Fruit fly (Drosophila melanogaster) whole organism, embryonic: ENCODE data around the gene CG18557.

Source experiments
- CG11247 ChIP-seq: fragments of 200-800 bp; sonication (Bioruptor generic); IDR thresholded peaks from 2 replicates; pipeline ENCODE4 v1.3.6; 2022; ENCODE audit warnings: missing biosample characterization, missing genetic modification characterization
- CG11723 ChIP-seq: fragments of 200-800 bp; sonication (Bioruptor generic); optimal IDR thresholded peaks from 2 replicates; lab custom pipeline; 2017; ENCODE audit warnings: missing biosample characterization, mild to moderate bottlenecking, missing genetic modification characterization
- CG12391 ChIP-seq: fragments of 200-800 bp; sonication (Bioruptor generic); optimal IDR thresholded peaks from 3 replicates; lab custom pipeline; 2018; ENCODE audit warnings: missing biosample characterization, mild to moderate bottlenecking, missing genetic modification characterization, moderate library complexity
- CG13287 ChIP-seq: fragments of 200-800 bp; sonication (Bioruptor generic); IDR thresholded peaks from 2 replicates; pipeline ENCODE4 v1.3.6; 2022; ENCODE audit warnings: missing biosample characterization, missing genetic modification characterization; ENCODE audit not compliant: partially characterized antibody
- CG14050 ChIP-seq: fragments of 200-800 bp; sonication (Bioruptor generic); IDR thresholded peaks from 3 replicates; pipeline ENCODE4 v1.3.6; 2022; ENCODE audit warnings: missing biosample characterization, missing genetic modification characterization
- CG14710 ChIP-seq: fragments of 200-800 bp; sonication (Bioruptor generic); optimal IDR thresholded peaks from 3 replicates; lab custom pipeline; 2019; ENCODE audit warnings: missing biosample characterization, mild to moderate bottlenecking, missing genetic modification characterization, moderate library complexity
- CG14860 ChIP-seq: fragments of 200-800 bp; sonication (Bioruptor generic); IDR thresholded peaks from 3 replicates; pipeline ENCODE4 v1.3.6; 2022; ENCODE audit warnings: missing biosample characterization, missing genetic modification characterization; ENCODE audit not compliant: partially characterized antibody
- CG15073 ChIP-seq: fragments of 200-800 bp; sonication (Bioruptor generic); optimal IDR thresholded peaks from 2 replicates; lab custom pipeline; 2016; ENCODE audit warnings: missing biosample characterization, missing genetic modification characterization
- CG15269 ChIP-seq: fragments of 200-800 bp; sonication (Bioruptor generic); optimal IDR thresholded peaks from 2 replicates; lab custom pipeline; 2018; ENCODE audit warnings: missing biosample characterization, mild to moderate bottlenecking, missing genetic modification characterization, moderate library complexity
- CG17385 ChIP-seq: fragments of 200-800 bp; sonication (Bioruptor generic); optimal IDR thresholded peaks from 3 replicates; lab custom pipeline; 2018; ENCODE audit warnings: missing biosample characterization, mild to moderate bottlenecking, missing genetic modification characterization
- CG1792 ChIP-seq: fragments of 200-800 bp; sonication (Bioruptor generic); optimal IDR thresholded peaks from 2 replicates; lab custom pipeline; 2016; ENCODE audit warnings: missing biosample characterization, missing genetic modification characterization
- CG30020 ChIP-seq: fragments of 200-800 bp; optimal IDR thresholded peaks from 2 replicates; lab custom pipeline; 2019; ENCODE audit warnings: missing biosample characterization, mild to moderate bottlenecking, missing genetic modification characterization, moderate library complexity
- CG3163 ChIP-seq: fragments of 200-800 bp; sonication (Bioruptor generic); optimal IDR thresholded peaks from 3 replicates; lab custom pipeline; 2016; ENCODE audit warnings: missing biosample characterization, missing genetic modification characterization
- CG3995 ChIP-seq: fragments of 200-800 bp; sonication (Bioruptor generic); optimal IDR thresholded peaks from 3 replicates; lab custom pipeline; 2016; ENCODE audit warnings: missing biosample characterization, missing genetic modification characterization
- CG4707 ChIP-seq: fragments of 200-800 bp; sonication (Bioruptor generic); optimal IDR thresholded peaks from 2 replicates; lab custom pipeline; 2018; ENCODE audit warnings: missing biosample characterization, mild to moderate bottlenecking, missing genetic modification characterization, moderate library complexity
- CG5245 ChIP-seq: fragments of 200-800 bp; sonication (Bioruptor generic); optimal IDR thresholded peaks from 3 replicates; lab custom pipeline; 2016; ENCODE audit warnings: missing biosample characterization, missing genetic modification characterization
- CG6791 ChIP-seq: fragments of 200-800 bp; sonication (Bioruptor generic); IDR thresholded peaks from 3 replicates; pipeline ENCODE4 v1.3.6; 2022; ENCODE audit warnings: missing biosample characterization, missing genetic modification characterization; ENCODE audit not compliant: partially characterized antibody
- CG8089 ChIP-seq: fragments of 200-800 bp; sonication (Bioruptor generic); optimal IDR thresholded peaks from 3 replicates; lab custom pipeline; 2016; ENCODE audit warnings: missing biosample characterization, missing genetic modification characterization
- CG8388 ChIP-seq: fragments of 200-800 bp; sonication (Bioruptor generic); optimal IDR thresholded peaks from 2 replicates; lab custom pipeline; 2019; ENCODE audit warnings: missing biosample characterization, mild to moderate bottlenecking, missing genetic modification characterization, moderate library complexity
- CG9817 ChIP-seq: fragments of 200-800 bp; sonication (Bioruptor generic); optimal IDR thresholded peaks from 2 replicates; lab custom pipeline; 2018; ENCODE audit warnings: missing biosample characterization, mild to moderate bottlenecking, missing genetic modification characterization, moderate library complexity
- CTCF ChIP-seq: fragments of 200-800 bp; sonication (Bioruptor generic); optimal IDR thresholded peaks from 2 replicates; lab custom pipeline; 2017; ENCODE audit warnings: missing biosample characterization, mild to moderate bottlenecking, missing genetic modification characterization, moderate library complexity
- CkIIα-i1 ChIP-seq: fragments of 200-800 bp; sonication (Bioruptor generic); IDR thresholded peaks from 2 replicates; pipeline ENCODE4 v1.3.6; 2022; ENCODE audit warnings: missing biosample characterization, missing genetic modification characterization
- CoRest ChIP-seq: fragments of 200-800 bp; sonication (Bioruptor generic); optimal IDR thresholded peaks from 3 replicates; lab custom pipeline; 2018; ENCODE audit warnings: missing biosample characterization, mild to moderate bottlenecking, missing genetic modification characterization, moderate library complexity
- D19B ChIP-seq: fragments of 200-800 bp; sonication (Bioruptor generic); optimal IDR thresholded peaks from 2 replicates; lab custom pipeline; 2017; ENCODE audit warnings: missing biosample characterization, mild to moderate bottlenecking, missing genetic modification characterization
- HLH3B ChIP-seq: fragments of 200-800 bp; sonication (Bioruptor generic); IDR thresholded peaks from 2 replicates; pipeline ENCODE4 v1.3.6; 2022; ENCODE audit warnings: missing biosample characterization, missing genetic modification characterization
- HLH54F ChIP-seq: fragments of 200-800 bp; sonication (Bioruptor generic); optimal IDR thresholded peaks from 3 replicates; lab custom pipeline; 2016; ENCODE audit warnings: missing biosample characterization, missing genetic modification characterization
- Lim3 ChIP-seq: fragments of 200-800 bp; sonication (Bioruptor generic); IDR thresholded peaks from 2 replicates; pipeline ENCODE4 v1.3.6; 2022; ENCODE audit warnings: missing biosample characterization, missing genetic modification characterization
- Mrtf ChIP-seq: fragments of 200-800 bp; sonication (Bioruptor generic); IDR thresholded peaks from 3 replicates; pipeline ENCODE4 v1.3.6; 2022; ENCODE audit warnings: missing biosample characterization, missing genetic modification characterization
- Optix ChIP-seq: fragments of 200-800 bp; sonication (Bioruptor generic); IDR thresholded peaks from 3 replicates; pipeline ENCODE4 v1.3.6; 2022; ENCODE audit warnings: missing biosample characterization, missing genetic modification characterization
- PHDP ChIP-seq: fragments of 200-800 bp; sonication (Bioruptor generic); optimal IDR thresholded peaks from 3 replicates; lab custom pipeline; 2018; ENCODE audit warnings: missing biosample characterization, mild to moderate bottlenecking, missing genetic modification characterization, moderate library complexity
- Sox100B ChIP-seq: fragments of 200-800 bp; sonication (Bioruptor generic); optimal IDR thresholded peaks from 3 replicates; lab custom pipeline; 2018; ENCODE audit warnings: missing biosample characterization, mild to moderate bottlenecking, missing genetic modification characterization
- abd-A ChIP-seq: fragments of 200-800 bp; sonication (Bioruptor generic); optimal IDR thresholded peaks from 3 replicates; lab custom pipeline; 2019; ENCODE audit warnings: missing biosample characterization, mild to moderate bottlenecking, missing genetic modification characterization, moderate library complexity
- aop ChIP-seq: fragments of 200-800 bp; sonication (Bioruptor generic); IDR thresholded peaks from 2 replicates; pipeline ENCODE4 v1.3.6; 2022; ENCODE audit warnings: missing biosample characterization, missing genetic modification characterization
- cg ChIP-seq: fragments of 200-800 bp; sonication (Bioruptor generic); optimal IDR thresholded peaks from 3 replicates; lab custom pipeline; 2019; ENCODE audit warnings: missing biosample characterization, mild to moderate bottlenecking, missing genetic modification characterization, moderate library complexity
- chn ChIP-seq: fragments of 200-800 bp; sonication (Bioruptor generic); optimal IDR thresholded peaks from 2 replicates; lab custom pipeline; 2016; ENCODE audit warnings: missing biosample characterization, missing genetic modification characterization
- danr ChIP-seq: fragments of 200-800 bp; sonication (Bioruptor generic); IDR thresholded peaks from 2 replicates; pipeline ENCODE4 v1.3.6; 2022; ENCODE audit warnings: missing biosample characterization, missing genetic modification characterization
- dysf ChIP-seq: fragments of 200-800 bp; sonication (Bioruptor generic); IDR thresholded peaks from 3 replicates; pipeline ENCODE4 v1.3.6; 2022; ENCODE audit warnings: missing biosample characterization, missing genetic modification characterization
- eve ChIP-seq, 2 experiments: fragments of >200 bp; optimal IDR thresholded peaks; 2 replicates each; lab custom pipeline; 2017; ENCODE audit warnings: missing biosample characterization in 2 of 2, missing genetic modification characterization in 2 of 2
- fru ChIP-seq: fragments of >200 bp; optimal IDR thresholded peaks from 2 replicates; lab custom pipeline; 2017
- fu2 ChIP-seq: fragments of 200-800 bp; sonication (Bioruptor generic); optimal IDR thresholded peaks from 2 replicates; lab custom pipeline; 2016; ENCODE audit warnings: missing biosample characterization, missing genetic modification characterization
- grau ChIP-seq: fragments of 200-800 bp; optimal IDR thresholded peaks from 3 replicates; lab custom pipeline; 2019; ENCODE audit warnings: missing biosample characterization, mild to moderate bottlenecking, missing genetic modification characterization, moderate library complexity
- hth ChIP-seq: fragments of >200 bp; optimal IDR thresholded peaks from 2 replicates; lab custom pipeline; 2017; ENCODE audit warnings: inconsistent platforms
- lilli ChIP-seq: fragments of 200-800 bp; sonication (Bioruptor generic); optimal IDR thresholded peaks from 3 replicates; lab custom pipeline; 2016; ENCODE audit warnings: missing biosample characterization, missing genetic modification characterization
- maf-S ChIP-seq: fragments of 200-800 bp; sonication (Bioruptor generic); optimal IDR thresholded peaks from 2 replicates; lab custom pipeline; 2016; ENCODE audit warnings: missing biosample characterization, missing genetic modification characterization
- pb ChIP-seq: fragments of 200-800 bp; sonication (Bioruptor generic); optimal IDR thresholded peaks from 3 replicates; lab custom pipeline; 2016; ENCODE audit warnings: missing biosample characterization, missing genetic modification characterization
- shn ChIP-seq: fragments of 200-800 bp; sonication (Bioruptor generic); optimal IDR thresholded peaks from 3 replicates; lab custom pipeline; 2016; ENCODE audit warnings: missing biosample characterization, missing genetic modification characterization
- sqz ChIP-seq: fragments of 200-800 bp; sonication (Bioruptor generic); optimal IDR thresholded peaks from 3 replicates; lab custom pipeline; 2018; ENCODE audit warnings: missing biosample characterization, mild to moderate bottlenecking, missing genetic modification characterization
- sug ChIP-seq: fragments of 200-800 bp; optimal IDR thresholded peaks from 2 replicates; lab custom pipeline; 2019; ENCODE audit warnings: missing biosample characterization, mild to moderate bottlenecking, missing genetic modification characterization, moderate library complexity
- tin ChIP-seq: fragments of 200-800 bp; sonication (Bioruptor generic); optimal IDR thresholded peaks from 3 replicates; lab custom pipeline; 2016; ENCODE audit warnings: missing biosample characterization, missing genetic modification characterization
- tio ChIP-seq: fragments of 200-800 bp; sonication (Bioruptor generic); optimal IDR thresholded peaks from 2 replicates; lab custom pipeline; 2017; ENCODE audit warnings: missing biosample characterization, missing genetic modification characterization, inconsistent platforms
- tna ChIP-seq: fragments of 200-800 bp; sonication (Bioruptor generic); IDR thresholded peaks from 2 replicates; pipeline ENCODE4 v1.3.6; 2022; ENCODE audit warnings: missing biosample characterization, missing genetic modification characterization; ENCODE audit not compliant: partially characterized antibody
- zen ChIP-seq: fragments of 200-800 bp; sonication (Bioruptor generic); optimal IDR thresholded peaks from 3 replicates; lab custom pipeline; 2018; ENCODE audit warnings: missing biosample characterization, mild to moderate bottlenecking, missing genetic modification characterization, moderate library complexity

Gene CG18557

DNA sequence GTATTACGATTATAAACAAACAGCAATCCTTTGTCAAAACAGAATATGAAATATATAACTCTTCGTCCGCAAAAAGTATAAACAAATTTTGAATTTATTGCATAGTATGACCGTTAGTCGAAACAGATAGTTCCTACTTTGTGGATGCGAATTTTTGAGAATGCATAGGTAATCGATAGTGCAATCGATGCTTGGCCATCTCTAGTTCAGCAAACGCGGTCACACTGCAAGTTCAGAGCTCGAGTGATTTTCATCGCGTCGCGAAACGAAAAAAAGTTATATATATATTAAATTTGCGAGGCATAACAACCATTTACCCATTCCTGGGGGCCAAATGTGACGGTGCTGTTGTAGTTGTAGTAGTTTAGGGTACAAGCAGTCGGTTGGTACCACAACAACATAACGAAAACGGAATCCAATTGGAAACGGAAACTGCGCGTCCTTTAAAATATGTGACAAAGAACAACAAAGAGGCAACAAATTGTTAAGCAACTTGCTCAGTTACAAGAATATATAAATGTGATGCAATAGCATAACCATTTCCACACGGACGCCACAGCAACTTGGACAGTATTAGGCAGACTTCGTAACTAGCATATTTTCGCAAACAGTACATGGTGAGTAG is 11.5 kb upstream of the CG18557 start, which contains the start of gene CG2991 (continued):
- TF ChIP-seq tna (no peak; the same call in none of the 2 replicates), CG9817 (tag; lab: Kevin White, UChicago) (peak; percentile 8), shn (GFP tag; lab: Kevin White, UChicago) (no peak), CG12391 (tag; lab: Kevin White, UChicago) (peak; percentile 40), CG8388 (no peak), lilli (peak; percentile 49), zen (peak; percentile 19), CG1792 (GFP tag; lab: Kevin White, UChicago) (no peak), CkIIα-i1 (GFP tag; lab: Robert Waterston, UW) (no peak), CG15269 (peak; percentile 11), sug (tag; lab: Kevin White, UChicago) (peak; percentile 63), Lim3 (GFP tag; lab: Robert Waterston, UW) (no peak), fru (lab: Kevin White, UChicago) (no peak), CG15073 (no peak), CG6791 (GFP tag; lab: Robert Waterston, UW) (peak; percentile 91), HLH3B (GFP tag; lab: Robert Waterston, UW) (no peak), CG13287 (GFP tag; lab: Robert Waterston, UW) (peak; percentile 87), CG14050 (no peak), pb (no peak), HLH54F (GFP tag; lab: Kevin White, UChicago) (peak; percentile 16), sqz (GFP tag; lab: Kevin White, UChicago) (no peak), CG3163 (GFP tag; lab: Kevin White, UChicago) (no peak), CoRest (tag; lab: Kevin White, UChicago) (peak; percentile 16), maf-S (GFP tag; lab: Kevin White, UChicago) (no peak), CG3995 (GFP tag; lab: Kevin White, UChicago) (peak; percentile 58), CG14710 (tag; lab: Kevin White, UChicago) (peak; percentile 60), abd-A (tag; lab: Kevin White, UChicago) (peak; percentile 69), danr (GFP tag; lab: Robert Waterston, UW) (no peak), CG5245 (GFP tag; lab: Kevin White, UChicago) (no peak), CG11723 (GFP tag; lab: Kevin White, UChicago) (no peak), CG4707 (no peak), cg (no peak), CG14860 (GFP tag; lab: Robert Waterston, UW) (peak; percentile 64; the same call in 2 of the 3 replicates), dysf (GFP tag; lab: Robert Waterston, UW) (no peak), D19B (no peak), Sox100B (GFP tag; lab: Kevin White, UChicago) (no peak), Mrtf (GFP tag; lab: Robert Waterston, UW) (no peak), CG11247 (GFP tag; lab: Robert Waterston, UW) (no peak), fu2 (no peak), CG8089 (no peak), Optix (GFP tag; lab: Robert Waterston, UW) (no peak), chn (GFP tag; lab: Kevin White, UChicago) (no peak), eve (GFP tag; optimal IDR thresholded peaks at IDR 0.05; lab: Kevin White, UChicago) (no peak), PHDP (tag; lab: Kevin White, UChicago) (peak; percentile 4), CTCF (GFP tag; lab: Kevin White, UChicago) (peak; percentile 56), tin (GFP tag; lab: Kevin White, UChicago) (no peak), tio (GFP tag; lab: Kevin White, UChicago) (no peak), CG17385 (GFP tag; lab: Kevin White, UChicago) (peak; percentile 24), aop (GFP tag; lab: Robert Waterston, UW) (no peak), hth (lab: Kevin White, UChicago) (no peak), grau (tag; lab: Kevin White, UChicago) (peak; percentile 45), CG30020 (tag; lab: Kevin White, UChicago) (peak; percentile 77)
